Fruit fly (Drosophila melanogaster) whole organism, embryonic: Measurements from ENCODE around the gene mRpL3.

Source experiments
- Atf3 ChIP-seq: fragments of 200-800 bp; sonication (Bioruptor generic); optimal IDR thresholded peaks from 3 replicates; lab custom pipeline; 2016; ENCODE audit warnings: missing biosample characterization, missing genetic modification characterization
- CG10431 ChIP-seq: fragments of 200-800 bp; sonication (Bioruptor generic); optimal IDR thresholded peaks from 3 replicates; lab custom pipeline; 2018; ENCODE audit warnings: missing biosample characterization, mild to moderate bottlenecking, missing genetic modification characterization
- CG10543 ChIP-seq: fragments of 200-800 bp; sonication (Bioruptor generic); optimal IDR thresholded peaks from 3 replicates; lab custom pipeline; 2017; ENCODE audit warnings: missing biosample characterization, mild to moderate bottlenecking, missing genetic modification characterization, moderate library complexity
- CG12219 ChIP-seq: fragments of 200-800 bp; sonication (Bioruptor generic); optimal IDR thresholded peaks from 3 replicates; lab custom pipeline; 2018; ENCODE audit warnings: missing biosample characterization, mild to moderate bottlenecking, missing genetic modification characterization
- CG12391 ChIP-seq: fragments of 200-800 bp; sonication (Bioruptor generic); optimal IDR thresholded peaks from 3 replicates; lab custom pipeline; 2018; ENCODE audit warnings: missing biosample characterization, mild to moderate bottlenecking, missing genetic modification characterization, moderate library complexity
- CG12659 ChIP-seq: fragments of 200-800 bp; sonication (Bioruptor generic); optimal IDR thresholded peaks from 3 replicates; lab custom pipeline; 2017; ENCODE audit warnings: mild to moderate bottlenecking, missing biosample characterization, missing genetic modification reagents, missing genetic modification characterization
- CG14710 ChIP-seq: fragments of 200-800 bp; sonication (Bioruptor generic); optimal IDR thresholded peaks from 3 replicates; lab custom pipeline; 2019; ENCODE audit warnings: missing biosample characterization, mild to moderate bottlenecking, missing genetic modification characterization, moderate library complexity
- CG15073 ChIP-seq: fragments of 200-800 bp; sonication (Bioruptor generic); optimal IDR thresholded peaks from 2 replicates; lab custom pipeline; 2016; ENCODE audit warnings: missing biosample characterization, missing genetic modification characterization
- CG15269 ChIP-seq: fragments of 200-800 bp; sonication (Bioruptor generic); optimal IDR thresholded peaks from 2 replicates; lab custom pipeline; 2018; ENCODE audit warnings: missing biosample characterization, mild to moderate bottlenecking, missing genetic modification characterization, moderate library complexity
- CG15601 ChIP-seq: fragments of 200-800 bp; sonication (Bioruptor generic); optimal IDR thresholded peaks from 3 replicates; lab custom pipeline; 2019; ENCODE audit warnings: missing biosample characterization, mild to moderate bottlenecking, missing genetic modification characterization, moderate library complexity
- CG1603 ChIP-seq: fragments of 200-800 bp; sonication (Bioruptor generic); optimal IDR thresholded peaks from 2 replicates; lab custom pipeline; 2019; ENCODE audit warnings: missing biosample characterization, mild to moderate bottlenecking, missing genetic modification characterization, moderate library complexity
- CG16863 ChIP-seq: fragments of 200-800 bp; sonication (Bioruptor generic); optimal IDR thresholded peaks from 3 replicates; lab custom pipeline; 2016; ENCODE audit warnings: missing biosample characterization, missing genetic modification characterization
- CG17361 ChIP-seq: fragments of 200-800 bp; sonication (Bioruptor generic); IDR thresholded peaks from 3 replicates; pipeline ENCODE4 v1.3.6; 2022; ENCODE audit warnings: missing biosample characterization, missing genetic modification characterization
- CG2116 ChIP-seq: fragments of 200-800 bp; sonication (Bioruptor generic); optimal IDR thresholded peaks from 3 replicates; lab custom pipeline; 2018; ENCODE audit warnings: missing biosample characterization, mild to moderate bottlenecking, missing genetic modification characterization
- CG4328 ChIP-seq: fragments of 200-800 bp; sonication (Bioruptor generic); optimal IDR thresholded peaks from 3 replicates; lab custom pipeline; 2017; ENCODE audit warnings: missing biosample characterization, missing genetic modification reagents, missing genetic modification characterization
- CG6765 ChIP-seq: fragments of 200-800 bp; sonication (Bioruptor generic); optimal IDR thresholded peaks from 3 replicates; lab custom pipeline; 2017; ENCODE audit warnings: missing biosample characterization, mild to moderate bottlenecking, missing genetic modification characterization
- CG7556 ChIP-seq: fragments of 200-800 bp; sonication (Bioruptor generic); optimal IDR thresholded peaks from 2 replicates; lab custom pipeline; 2017; ENCODE audit warnings: missing biosample characterization, mild to moderate bottlenecking, missing genetic modification characterization
- CG7987 ChIP-seq: fragments of 200-800 bp; sonication (Bioruptor generic); optimal IDR thresholded peaks from 2 replicates; lab custom pipeline; 2018; ENCODE audit warnings: missing biosample characterization, mild to moderate bottlenecking, missing genetic modification characterization, moderate library complexity
- CG8089 ChIP-seq: fragments of 200-800 bp; sonication (Bioruptor generic); optimal IDR thresholded peaks from 3 replicates; lab custom pipeline; 2016; ENCODE audit warnings: missing biosample characterization, missing genetic modification characterization
- Dip3 ChIP-seq: fragments of 200-800 bp; sonication (Bioruptor generic); optimal IDR thresholded peaks from 3 replicates; lab custom pipeline; 2016; ENCODE audit warnings: missing biosample characterization, missing genetic modification characterization
- Fer1 ChIP-seq: fragments of 200-800 bp; sonication (Bioruptor generic); optimal IDR thresholded peaks from 2 replicates; lab custom pipeline; 2017; ENCODE audit warnings: missing biosample characterization, mild to moderate bottlenecking, missing genetic modification characterization
- Fer3 ChIP-seq: fragments of 200-800 bp; sonication (Bioruptor generic); optimal IDR thresholded peaks from 2 replicates; lab custom pipeline; 2018; ENCODE audit warnings: missing biosample characterization, mild to moderate bottlenecking, missing genetic modification characterization, moderate library complexity
- HLHmδ ChIP-seq: fragments of 200-800 bp; sonication (Bioruptor generic); optimal IDR thresholded peaks from 2 replicates; lab custom pipeline; 2018; ENCODE audit warnings: missing biosample characterization, mild to moderate bottlenecking, missing genetic modification characterization, moderate library complexity
- Max ChIP-seq: fragments of 200-800 bp; sonication (Bioruptor generic); optimal IDR thresholded peaks from 2 replicates; lab custom pipeline; 2016; ENCODE audit warnings: missing biosample characterization, mild to moderate bottlenecking, missing genetic modification characterization
- Oli ChIP-seq: fragments of 200-800 bp; sonication (Bioruptor generic); optimal IDR thresholded peaks from 2 replicates; lab custom pipeline; 2018; ENCODE audit warnings: missing biosample characterization, mild to moderate bottlenecking, missing genetic modification characterization, moderate library complexity
- Spps ChIP-seq: fragments of 200-800 bp; sonication (Bioruptor generic); optimal IDR thresholded peaks from 2 replicates; lab custom pipeline; 2018; ENCODE audit warnings: missing biosample characterization, mild to moderate bottlenecking, missing genetic modification characterization
- Xbp1 ChIP-seq: fragments of 200-800 bp; sonication (Bioruptor generic); optimal IDR thresholded peaks from 3 replicates; lab custom pipeline; 2016; ENCODE audit warnings: missing biosample characterization, mild to moderate bottlenecking, missing genetic modification characterization
- ac ChIP-seq: fragments of 200-800 bp; sonication (Bioruptor generic); optimal IDR thresholded peaks from 3 replicates; lab custom pipeline; 2017; ENCODE audit warnings: missing biosample characterization, mild to moderate bottlenecking, missing genetic modification characterization
- ap ChIP-seq: fragments of 200-800 bp; sonication (Bioruptor generic); IDR thresholded peaks from 2 replicates; pipeline ENCODE4 v1.3.6; 2022; ENCODE audit warnings: missing biosample characterization, missing genetic modification characterization
- bbx ChIP-seq: fragments of 200-800 bp; sonication (Bioruptor generic); IDR thresholded peaks from 2 replicates; pipeline ENCODE4 v1.3.6; 2022; ENCODE audit warnings: missing biosample characterization, missing genetic modification characterization; ENCODE audit not compliant: partially characterized antibody
- bsh ChIP-seq, 2 experiments: fragments of 200-800 bp; sonication (Bioruptor generic); optimal IDR thresholded peaks; 2 replicates each; lab custom pipeline; 2017 to 2018; ENCODE audit warnings: mild to moderate bottlenecking in 2 of 2, missing biosample characterization in 2 of 2, missing genetic modification characterization in 2 of 2, moderate library complexity in 1 of 2
- caup ChIP-seq: fragments of 200-800 bp; sonication (Bioruptor generic); optimal IDR thresholded peaks from 3 replicates; lab custom pipeline; 2017; ENCODE audit warnings: missing biosample characterization, mild to moderate bottlenecking, missing genetic modification characterization, moderate library complexity; ENCODE audit not compliant: severe bottlenecking
- ci ChIP-seq: fragments of 200-800 bp; sonication (Bioruptor generic); IDR thresholded peaks from 3 replicates; pipeline ENCODE4 v1.3.6; 2022; ENCODE audit warnings: missing biosample characterization, missing genetic modification characterization
- eve ChIP-seq, 2 experiments: fragments of >200 bp; optimal IDR thresholded peaks; 2 replicates each; lab custom pipeline; 2017; ENCODE audit warnings: missing biosample characterization in 2 of 2, missing genetic modification characterization in 2 of 2
- exex ChIP-seq: fragments of 200-800 bp; sonication (Bioruptor generic); optimal IDR thresholded peaks from 4 replicates; lab custom pipeline; 2018; ENCODE audit warnings: missing biosample characterization, mild to moderate bottlenecking, missing genetic modification characterization, moderate library complexity
- ftz-f1 ChIP-seq: fragments of 200-800 bp; sonication (Bioruptor generic); optimal IDR thresholded peaks from 2 replicates; lab custom pipeline; 2016; ENCODE audit warnings: missing biosample characterization, missing genetic modification characterization
- gem ChIP-seq: fragments of 200-800 bp; sonication (Bioruptor generic); optimal IDR thresholded peaks from 2 replicates; lab custom pipeline; 2019; ENCODE audit warnings: missing biosample characterization, mild to moderate bottlenecking, missing genetic modification characterization, moderate library complexity
- hkb ChIP-seq, 2 experiments: fragments of 200-800 bp in 1 of 2; fragments of >200 bp in 1 of 2; sonication (Bioruptor generic) in 1 of 2; IDR thresholded peaks in 1 of 2; optimal IDR thresholded peaks in 1 of 2; 2 replicates each; pipeline versions ENCODE4 v1.3.6 to Lab custom; 2017 to 2022; ENCODE audit warnings: missing biosample characterization in 1 of 2, missing genetic modification characterization in 1 of 2
- kah ChIP-seq: fragments of 200-800 bp; sonication (Bioruptor generic); optimal IDR thresholded peaks from 2 replicates; lab custom pipeline; 2018; ENCODE audit warnings: missing biosample characterization, mild to moderate bottlenecking, missing genetic modification characterization
- nerfin-1 ChIP-seq: fragments of 200-800 bp; sonication (Bioruptor generic); optimal IDR thresholded peaks from 3 replicates; lab custom pipeline; 2019; ENCODE audit warnings: missing biosample characterization, mild to moderate bottlenecking, missing genetic modification characterization, moderate library complexity
- pzg ChIP-seq: fragments of 200-800 bp; sonication (Bioruptor generic); optimal IDR thresholded peaks from 3 replicates; lab custom pipeline; 2018; ENCODE audit warnings: missing biosample characterization, mild to moderate bottlenecking, missing genetic modification characterization, moderate library complexity
- salm ChIP-seq: fragments of 200-800 bp; sonication (Bioruptor generic); optimal IDR thresholded peaks from 2 replicates; lab custom pipeline; 2018; ENCODE audit warnings: missing biosample characterization, mild to moderate bottlenecking, missing genetic modification characterization
- scrt ChIP-seq: fragments of 200-800 bp; sonication (Bioruptor generic); optimal IDR thresholded peaks from 2 replicates; lab custom pipeline; 2018; ENCODE audit warnings: missing biosample characterization, mild to moderate bottlenecking, missing genetic modification characterization, moderate library complexity
- so ChIP-seq: fragments of 200-800 bp; sonication (Bioruptor generic); IDR thresholded peaks from 3 replicates; pipeline ENCODE4 v1.3.6; 2022; ENCODE audit warnings: missing biosample characterization, missing genetic modification characterization
- tap ChIP-seq: fragments of 200-800 bp; optimal IDR thresholded peaks from 3 replicates; lab custom pipeline; 2019; ENCODE audit warnings: missing biosample characterization, mild to moderate bottlenecking, missing genetic modification characterization, moderate library complexity
- wek ChIP-seq: fragments of 200-800 bp; sonication (Bioruptor generic); optimal IDR thresholded peaks from 3 replicates; lab custom pipeline; 2018; ENCODE audit warnings: missing biosample characterization, mild to moderate bottlenecking, missing genetic modification characterization, moderate library complexity

Gene mRpL3

DNA sequence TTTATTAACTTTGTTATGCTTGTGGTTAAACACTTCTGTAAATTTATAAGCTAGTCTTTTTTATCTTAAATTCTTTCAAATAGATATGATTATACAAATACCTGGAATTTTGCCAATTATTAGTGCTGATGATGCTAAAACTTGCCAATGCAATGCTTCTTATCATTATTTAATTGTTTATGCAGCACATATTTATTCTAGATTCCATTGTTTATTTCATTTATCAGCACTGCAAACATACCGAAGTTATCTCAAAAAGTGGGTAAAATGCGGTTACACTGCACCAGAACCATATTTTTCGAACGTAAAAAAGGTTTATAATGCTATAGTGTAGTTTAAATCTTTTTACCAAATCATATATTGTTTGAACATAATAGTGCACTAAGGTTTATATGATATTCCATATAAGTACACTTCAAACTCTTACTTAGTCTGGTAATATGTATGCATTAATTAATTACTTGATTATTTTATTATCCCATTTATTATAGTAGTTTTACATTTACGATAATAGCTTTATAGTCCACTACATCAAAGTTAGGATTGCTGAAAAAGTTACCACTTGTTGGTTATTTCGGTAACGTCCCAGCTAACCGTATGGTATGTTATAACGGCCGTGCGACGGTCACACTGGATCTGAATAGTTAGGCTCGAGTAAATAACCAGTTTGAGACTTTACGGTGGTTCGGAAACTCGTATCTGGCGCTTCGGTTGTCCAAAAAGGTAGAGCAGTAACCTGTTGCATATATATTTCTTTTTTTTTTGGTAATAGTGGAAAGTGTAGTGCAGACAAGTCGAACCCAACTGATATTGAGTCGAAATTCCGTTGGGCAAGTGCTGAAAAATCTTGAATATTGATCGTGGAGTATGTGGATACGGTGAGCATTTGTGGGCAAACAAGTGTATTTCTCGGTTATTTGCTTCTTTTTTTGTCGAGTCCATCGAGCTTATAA is 27.5 kb downstream of the mRpL3 start, which contains the start of gene Rhp:
Gene Rhp, plus strand, starts transcription at position 663 of the 953 bp plus-strand sequence.
- TF ChIP-seq tap = peak; percentile 69
- TF ChIP-seq CG8089 = no peak
- peak; percentile 47 for TF ChIP-seq CG14710 (tag; lab: Kevin White, UChicago)
- TF ChIP-seq Max = peak; percentile 18
- peak; percentile 3 for TF ChIP-seq scrt
- peak; percentile 4 for TF ChIP-seq CG16863
- TF ChIP-seq salm = peak; percentile 57
- peak; percentile 12 for TF ChIP-seq CG12659 (GFP tag; lab: Kevin White, UChicago)
- TF ChIP-seq CG17361 (GFP tag; lab: Robert Waterston, UW) = peak; percentile 37; the same call in 1 of the 3 replicates
- peak; percentile 80 for TF ChIP-seq wek
- peak; percentile 31 for TF ChIP-seq caup (GFP tag; lab: Kevin White, UChicago)
- TF ChIP-seq Dip3 (GFP tag; lab: Kevin White, UChicago) = no peak
- TF ChIP-seq CG15269 = peak; percentile 47
- TF ChIP-seq ci (GFP tag; lab: Robert Waterston, UW) = peak; percentile 31; the same call in 1 of the 3 replicates
- peak; percentile 62 for TF ChIP-seq CG7987 (GFP tag; lab: Kevin White, UChicago)
- TF ChIP-seq pzg = peak; percentile 37
- TF ChIP-seq CG4328 (GFP tag; lab: Kevin White, UChicago) = peak; percentile 50
- TF ChIP-seq Oli = peak; percentile 16
- peak; percentile 66 for TF ChIP-seq Fer1
- TF ChIP-seq HLHmδ (GFP tag; lab: Kevin White, UChicago) = peak; percentile 5
- peak; percentile 55 for TF ChIP-seq CG10431 (GFP tag; lab: Kevin White, UChicago)
- TF ChIP-seq CG15073 (GFP tag; lab: Kevin White, UChicago) = no peak
- peak; percentile 36 for TF ChIP-seq kah (GFP tag; lab: Kevin White, UChicago)
- TF ChIP-seq ftz-f1 = no peak
- no peak for TF ChIP-seq Atf3 (GFP tag; lab: Kevin White, UChicago)
- peak; percentile 19 for TF ChIP-seq ac (GFP tag; lab: Kevin White, UChicago)
- peak; percentile 49 for TF ChIP-seq nerfin-1 (tag; lab: Kevin White, UChicago)
- TF ChIP-seq CG6765 (GFP tag; lab: Kevin White, UChicago) = no peak
- peak in 1 of 2 experiments; percentile 65 for TF ChIP-seq bsh (GFP tag; optimal IDR thresholded peaks at IDR 0.05; lab: Kevin White, UChicago)
- no peak for TF ChIP-seq hkb (optimal IDR thresholded peaks at IDR 0.05; lab: Kevin White, UChicago)
- peak; percentile 66 for TF ChIP-seq hkb (GFP tag; IDR thresholded peaks at IDR 0.05; lab: Robert Waterston, UW)
- peak; percentile 68 for TF ChIP-seq gem (tag; lab: Kevin White, UChicago)
- peak; percentile 12 for TF ChIP-seq CG7556 (GFP tag; lab: Kevin White, UChicago)
- TF ChIP-seq Xbp1 (GFP tag; lab: Kevin White, UChicago) = no peak
- TF ChIP-seq ap (GFP tag; lab: Robert Waterston, UW) = no peak
- peak; percentile 38; the same call in 2 of the 3 replicates for TF ChIP-seq so (GFP tag; lab: Robert Waterston, UW)
- peak; percentile 76 for TF ChIP-seq CG15601 (tag; lab: Kevin White, UChicago)
- TF ChIP-seq CG2116 (GFP tag; lab: Kevin White, UChicago) = peak; percentile 45
- no peak for TF ChIP-seq eve (GFP tag; optimal IDR thresholded peaks at IDR 0.05; lab: Kevin White, UChicago)
- TF ChIP-seq exex (tag; lab: Kevin White, UChicago) = peak; percentile 46
- peak; percentile 73 for TF ChIP-seq CG1603 (tag; lab: Kevin White, UChicago)
- TF ChIP-seq bbx (GFP tag; lab: Robert Waterston, UW) = peak; percentile 50; the same call in 1 of the 2 replicates
- TF ChIP-seq CG10543 (GFP tag; lab: Kevin White, UChicago) = peak; percentile 56
- no peak for TF ChIP-seq Spps (tag; lab: Kevin White, UChicago)
- peak; percentile 51 for TF ChIP-seq Fer3 (tag; lab: Kevin White, UChicago)
- TF ChIP-seq CG12219 (GFP tag; lab: Kevin White, UChicago) = peak; percentile 41
- peak; percentile 11 for TF ChIP-seq CG12391 (tag; lab: Kevin White, UChicago)
